Fruit fly (Drosophila melanogaster) whole organism, embryonic: ENCODE measurements around the gene CG12289.

Source experiments
- ATbp ChIP-seq: fragments of 200-800 bp; sonication (Bioruptor generic); optimal IDR thresholded peaks from 2 replicates; lab custom pipeline; 2017; ENCODE audit warnings: missing biosample characterization, mild to moderate bottlenecking, missing genetic modification characterization, missing genetic modification reagents
- Adf1 ChIP-seq: fragments of 200-800 bp; sonication (Bioruptor generic); IDR thresholded peaks from 2 replicates; pipeline ENCODE4 v1.3.6; 2022; ENCODE audit warnings: missing biosample characterization, missing genetic modification characterization
- Atf3 ChIP-seq: fragments of 200-800 bp; sonication (Bioruptor generic); optimal IDR thresholded peaks from 3 replicates; lab custom pipeline; 2016; ENCODE audit warnings: missing biosample characterization, missing genetic modification characterization
- CG10543 ChIP-seq: fragments of 200-800 bp; sonication (Bioruptor generic); optimal IDR thresholded peaks from 3 replicates; lab custom pipeline; 2017; ENCODE audit warnings: missing biosample characterization, mild to moderate bottlenecking, missing genetic modification characterization, moderate library complexity
- CG10959 ChIP-seq: fragments of 200-800 bp; sonication (Bioruptor generic); IDR thresholded peaks from 2 replicates; pipeline ENCODE4 v1.3.6; 2022; ENCODE audit warnings: missing biosample characterization, missing genetic modification characterization
- CG10979 ChIP-seq: fragments of 200-800 bp; sonication (Bioruptor generic); optimal IDR thresholded peaks from 2 replicates; lab custom pipeline; 2018; ENCODE audit warnings: missing biosample characterization, mild to moderate bottlenecking, missing genetic modification characterization, moderate library complexity
- CG11085 ChIP-seq: fragments of 200-800 bp; sonication (Bioruptor generic); IDR thresholded peaks from 2 replicates; pipeline ENCODE4 v1.3.6; 2022; ENCODE audit warnings: missing biosample characterization, missing genetic modification characterization
- CG12155 ChIP-seq: fragments of 200-800 bp; sonication (Bioruptor generic); optimal IDR thresholded peaks from 3 replicates; lab custom pipeline; 2016; ENCODE audit warnings: missing biosample characterization, missing genetic modification characterization
- CG12769 ChIP-seq: fragments of 200-800 bp; sonication (Bioruptor generic); optimal IDR thresholded peaks from 2 replicates; lab custom pipeline; 2019; ENCODE audit warnings: missing biosample characterization, mild to moderate bottlenecking, missing genetic modification characterization, moderate library complexity
- CG14667 ChIP-seq: fragments of 200-800 bp; sonication (Bioruptor generic); IDR thresholded peaks from 2 replicates; pipeline ENCODE4 v1.3.6; 2022; ENCODE audit warnings: missing biosample characterization, missing genetic modification characterization
- CG15011 ChIP-seq: fragments of 200-800 bp; sonication (Bioruptor generic); optimal IDR thresholded peaks from 3 replicates; lab custom pipeline; 2018; ENCODE audit warnings: missing biosample characterization, mild to moderate bottlenecking, missing genetic modification characterization
- CG16815 ChIP-seq: fragments of 200-800 bp; sonication (Bioruptor generic); optimal IDR thresholded peaks from 3 replicates; lab custom pipeline; 2017; ENCODE audit warnings: missing biosample characterization, mild to moderate bottlenecking, missing genetic modification characterization
- CG17186 ChIP-seq: fragments of 200-800 bp; sonication (Bioruptor generic); optimal IDR thresholded peaks from 3 replicates; lab custom pipeline; 2017; ENCODE audit warnings: missing biosample characterization, missing genetic modification reagents, missing genetic modification characterization
- CG2712 ChIP-seq: fragments of 200-800 bp; optimal IDR thresholded peaks from 3 replicates; lab custom pipeline; 2019; ENCODE audit warnings: missing biosample characterization, mild to moderate bottlenecking, missing genetic modification characterization, moderate library complexity
- CG2889 ChIP-seq: fragments of 200-800 bp; sonication (Bioruptor generic); IDR thresholded peaks from 3 replicates; pipeline ENCODE4 v1.3.6; 2022; ENCODE audit warnings: missing biosample characterization, missing genetic modification characterization
- CG30431 ChIP-seq: fragments of 200-800 bp; sonication (Bioruptor generic); optimal IDR thresholded peaks from 2 replicates; lab custom pipeline; 2017; ENCODE audit warnings: missing biosample characterization, missing genetic modification characterization
- CG42726 ChIP-seq: fragments of 200-800 bp; sonication (Bioruptor generic); IDR thresholded peaks from 2 replicates; pipeline ENCODE4 v1.3.6; 2022; ENCODE audit warnings: missing biosample characterization, missing genetic modification characterization; ENCODE audit not compliant: partially characterized antibody
- CG6654 ChIP-seq: fragments of 200-800 bp; sonication (Bioruptor generic); optimal IDR thresholded peaks from 2 replicates; lab custom pipeline; 2017; ENCODE audit warnings: missing biosample characterization, mild to moderate bottlenecking, missing genetic modification characterization
- CG6765 ChIP-seq: fragments of 200-800 bp; sonication (Bioruptor generic); optimal IDR thresholded peaks from 3 replicates; lab custom pipeline; 2017; ENCODE audit warnings: missing biosample characterization, mild to moderate bottlenecking, missing genetic modification characterization
- CG7271 ChIP-seq: fragments of 200-800 bp; sonication (Bioruptor generic); optimal IDR thresholded peaks from 2 replicates; lab custom pipeline; 2018; ENCODE audit warnings: missing biosample characterization, mild to moderate bottlenecking, missing genetic modification characterization, moderate library complexity
- CG9609 ChIP-seq: fragments of 200-800 bp; sonication (Bioruptor generic); optimal IDR thresholded peaks from 3 replicates; lab custom pipeline; 2016; ENCODE audit warnings: missing biosample characterization, missing genetic modification characterization
- CHES-1-like ChIP-seq: fragments of 200-800 bp; sonication (Bioruptor generic); optimal IDR thresholded peaks from 2 replicates; lab custom pipeline; 2016; ENCODE audit warnings: missing biosample characterization, missing genetic modification characterization
- Dbx ChIP-seq: fragments of 200-800 bp; sonication (Bioruptor generic); IDR thresholded peaks from 3 replicates; pipeline ENCODE4 v1.3.6; 2022; ENCODE audit warnings: missing biosample characterization, missing genetic modification characterization
- Dref ChIP-seq: fragments of 200-800 bp; sonication (Bioruptor generic); IDR thresholded peaks from 2 replicates; pipeline ENCODE4 v1.3.6; 2022; ENCODE audit warnings: missing biosample characterization, missing genetic modification characterization
- E2f2 ChIP-seq: fragments of 200-800 bp; sonication (Bioruptor generic); IDR thresholded peaks from 2 replicates; pipeline ENCODE4 v1.3.6; 2022; ENCODE audit warnings: missing biosample characterization, missing genetic modification characterization
- HmgD ChIP-seq: fragments of 200-800 bp; sonication (Bioruptor generic); optimal IDR thresholded peaks from 3 replicates; lab custom pipeline; 2016; ENCODE audit warnings: missing biosample characterization, missing genetic modification characterization
- MESR4 ChIP-seq: fragments of 200-800 bp; sonication (Bioruptor generic); optimal IDR thresholded peaks from 2 replicates; lab custom pipeline; 2018; ENCODE audit warnings: missing biosample characterization, mild to moderate bottlenecking, missing genetic modification characterization, moderate library complexity
- Med ChIP-seq: fragments of 200-800 bp; sonication (Bioruptor generic); peaks from one replicate; lab custom pipeline; 2016; ENCODE audit warnings: missing biosample characterization, missing genetic modification characterization, mild to moderate bottlenecking, inconsistent platforms, moderate library complexity
- Mes4 ChIP-seq: fragments of 200-800 bp; sonication (Bioruptor generic); optimal IDR thresholded peaks from 2 replicates; lab custom pipeline; 2016; ENCODE audit warnings: missing biosample characterization, missing genetic modification characterization
- Myb ChIP-seq: fragments of 200-800 bp; sonication (Bioruptor generic); optimal IDR thresholded peaks from 2 replicates; lab custom pipeline; 2016; ENCODE audit warnings: missing biosample characterization, missing genetic modification characterization
- Oli ChIP-seq: fragments of 200-800 bp; sonication (Bioruptor generic); optimal IDR thresholded peaks from 2 replicates; lab custom pipeline; 2018; ENCODE audit warnings: missing biosample characterization, mild to moderate bottlenecking, missing genetic modification characterization, moderate library complexity
- Side ChIP-seq: fragments of 200-800 bp; sonication (Bioruptor generic); optimal IDR thresholded peaks from 2 replicates; lab custom pipeline; 2016; ENCODE audit warnings: missing biosample characterization, missing genetic modification characterization
- Six4 ChIP-seq: fragments of 200-800 bp; sonication (Bioruptor generic); optimal IDR thresholded peaks from 2 replicates; lab custom pipeline; 2016; ENCODE audit warnings: missing biosample characterization, missing genetic modification characterization
- ac ChIP-seq: fragments of 200-800 bp; sonication (Bioruptor generic); optimal IDR thresholded peaks from 3 replicates; lab custom pipeline; 2017; ENCODE audit warnings: missing biosample characterization, mild to moderate bottlenecking, missing genetic modification characterization
- bcd ChIP-seq: fragments of 200-800 bp; sonication (Bioruptor generic); optimal IDR thresholded peaks from 2 replicates; lab custom pipeline; 2017; ENCODE audit warnings: missing biosample characterization, mild to moderate bottlenecking, missing genetic modification characterization
- bowl ChIP-seq: fragments of 200-800 bp; sonication (Bioruptor generic); IDR thresholded peaks from 2 replicates; pipeline ENCODE4 v1.3.6; 2022; ENCODE audit warnings: missing biosample characterization, missing genetic modification characterization
- da ChIP-seq: fragments of 200-800 bp; sonication (Bioruptor generic); optimal IDR thresholded peaks from 2 replicates; lab custom pipeline; 2016; ENCODE audit warnings: missing biosample characterization, missing genetic modification characterization
- dm ChIP-seq: fragments of 200-800 bp; sonication (Bioruptor generic); optimal IDR thresholded peaks from 3 replicates; lab custom pipeline; 2016; ENCODE audit warnings: missing biosample characterization, missing genetic modification characterization
- en ChIP-seq: fragments of 200-800 bp; sonication (Bioruptor generic); optimal IDR thresholded peaks from 2 replicates; lab custom pipeline; 2016; ENCODE audit warnings: missing biosample characterization, missing genetic modification characterization
- esg ChIP-seq: fragments of 200-800 bp; sonication (Bioruptor generic); conservative IDR thresholded peaks from 2 replicates; pipeline ENCODE4 v1.3.6; 2022; ENCODE audit warnings: missing biosample characterization, missing genetic modification characterization
- eve ChIP-seq, 2 experiments: fragments of >200 bp; optimal IDR thresholded peaks; 2 replicates each; lab custom pipeline; 2017; ENCODE audit warnings: missing biosample characterization in 2 of 2, missing genetic modification characterization in 2 of 2
- exex ChIP-seq: fragments of 200-800 bp; sonication (Bioruptor generic); optimal IDR thresholded peaks from 4 replicates; lab custom pipeline; 2018; ENCODE audit warnings: missing biosample characterization, mild to moderate bottlenecking, missing genetic modification characterization, moderate library complexity
- gsb ChIP-seq: fragments of 200-800 bp; sonication (Bioruptor generic); IDR thresholded peaks from 2 replicates; pipeline ENCODE4 v1.3.6; 2022; ENCODE audit warnings: missing biosample characterization, missing genetic modification characterization
- jing ChIP-seq: fragments of 200-800 bp; sonication (Bioruptor generic); optimal IDR thresholded peaks from 2 replicates; lab custom pipeline; 2018; ENCODE audit warnings: missing biosample characterization, mild to moderate bottlenecking, missing genetic modification characterization
- lilli ChIP-seq: fragments of 200-800 bp; sonication (Bioruptor generic); optimal IDR thresholded peaks from 3 replicates; lab custom pipeline; 2016; ENCODE audit warnings: missing biosample characterization, missing genetic modification characterization
- nau ChIP-seq: fragments of 200-800 bp; sonication (Bioruptor generic); optimal IDR thresholded peaks from 3 replicates; lab custom pipeline; 2017; ENCODE audit warnings: missing biosample characterization, mild to moderate bottlenecking, missing genetic modification characterization, missing genetic modification reagents
- nerfin-1 ChIP-seq: fragments of 200-800 bp; sonication (Bioruptor generic); optimal IDR thresholded peaks from 3 replicates; lab custom pipeline; 2019; ENCODE audit warnings: missing biosample characterization, mild to moderate bottlenecking, missing genetic modification characterization, moderate library complexity
- otp ChIP-seq: fragments of 200-800 bp; sonication (Bioruptor generic); IDR thresholded peaks from 3 replicates; pipeline ENCODE4, ENCODE4 v1.3.6; 2022; ENCODE audit warnings: missing biosample characterization, missing genetic modification characterization
- sens ChIP-seq: fragments of 200-800 bp; sonication (Bioruptor generic); peaks from one replicate; lab custom pipeline; 2016; ENCODE audit warnings: missing biosample characterization, missing genetic modification characterization
- shn ChIP-seq: fragments of 200-800 bp; sonication (Bioruptor generic); optimal IDR thresholded peaks from 3 replicates; lab custom pipeline; 2016; ENCODE audit warnings: missing biosample characterization, missing genetic modification characterization
- wdn ChIP-seq: fragments of 200-800 bp; sonication (Bioruptor generic); IDR thresholded peaks from 2 replicates; pipeline ENCODE4 v1.3.6; 2022; ENCODE audit warnings: missing biosample characterization, missing genetic modification characterization

CG12289 gene

dm6 chr3L:11487327-11487973 is 29.2 kb upstream of the CG12289 start, which contains the start of gene chrb (continued):
- TF ChIP-seq E2f2 (GFP tag; lab: Robert Waterston, UW), result peak; percentile 23; the same call in 1 of the 2 replicates
- TF ChIP-seq CG42726 (GFP tag; lab: Robert Waterston, UW), result peak; percentile 71
- TF ChIP-seq CG2712 (tag; lab: Kevin White, UChicago), result peak; percentile 56
- peak; percentile 40 for TF ChIP-seq Six4 (GFP tag; lab: Kevin White, UChicago)
- TF ChIP-seq CHES-1-like (GFP tag; lab: Kevin White, UChicago), result peak; percentile 73
- no peak for TF ChIP-seq eve (GFP tag; optimal IDR thresholded peaks at IDR 0.05; lab: Kevin White, UChicago)
- no peak for TF ChIP-seq CG14667 (GFP tag; lab: Robert Waterston, UW)
- TF ChIP-seq ac, result no peak
- TF ChIP-seq Dref (GFP tag; lab: Robert Waterston, UW), result no peak
- TF ChIP-seq otp (GFP tag; lab: Robert Waterston, UW), result peak; percentile 76; the same call in 2 of the 3 replicates
- TF ChIP-seq nau (GFP tag; lab: Kevin White, UChicago), result peak; percentile 42
- peak; percentile 3 for TF ChIP-seq bcd (GFP tag; lab: Kevin White, UChicago)
- TF ChIP-seq exex, result peak; percentile 31
- peak; percentile 56 for TF ChIP-seq ATbp (GFP tag; lab: Kevin White, UChicago)
- TF ChIP-seq CG7271, result no peak
- no peak for TF ChIP-seq Atf3 (GFP tag; lab: Kevin White, UChicago)
- peak; percentile 58 for TF ChIP-seq nerfin-1 (tag; lab: Kevin White, UChicago)
- TF ChIP-seq Med, result peak; percentile 95
- no peak for TF ChIP-seq CG6654
- peak; percentile 65; the same call in 2 of the 3 replicates for TF ChIP-seq Dbx (GFP tag; lab: Robert Waterston, UW)
- TF ChIP-seq CG11085 (GFP tag; lab: Robert Waterston, UW), result no peak
- TF ChIP-seq sens (GFP tag; lab: Kevin White, UChicago), result peak; percentile 92
- peak; percentile 19 for TF ChIP-seq da (GFP tag; lab: Kevin White, UChicago)
- TF ChIP-seq CG10979, result peak; percentile 47
- TF ChIP-seq CG10959, result no peak
- no peak for TF ChIP-seq CG17186 (GFP tag; lab: Kevin White, UChicago)
- TF ChIP-seq CG30431 (GFP tag; lab: Kevin White, UChicago), result no peak
- TF ChIP-seq Myb (GFP tag; lab: Kevin White, UChicago), result peak; percentile 21
- no peak for TF ChIP-seq en
- peak; percentile 36 for TF ChIP-seq Side (GFP tag; lab: Kevin White, UChicago)
- peak; percentile 30 for TF ChIP-seq shn
- TF ChIP-seq CG12769 (tag; lab: Kevin White, UChicago), result peak; percentile 80
- TF ChIP-seq jing, result no peak
- TF ChIP-seq CG12155 (GFP tag; lab: Kevin White, UChicago), result no peak
- TF ChIP-seq CG10543, result peak; percentile 74
- no peak for TF ChIP-seq CG15011 (GFP tag; lab: Kevin White, UChicago)
- no peak for TF ChIP-seq CG16815 (GFP tag; lab: Kevin White, UChicago)
- peak; percentile 26 for TF ChIP-seq Oli (tag; lab: Kevin White, UChicago)
- no peak for TF ChIP-seq gsb
- TF ChIP-seq HmgD (GFP tag; lab: Kevin White, UChicago), result peak; percentile 81
- TF ChIP-seq bowl, result no peak
- no peak for TF ChIP-seq esg (GFP tag; lab: Robert Waterston, UW)
- peak; percentile 69 for TF ChIP-seq lilli (GFP tag; lab: Kevin White, UChicago)
- TF ChIP-seq dm (GFP tag; lab: Kevin White, UChicago), result no peak
- peak; percentile 50 for TF ChIP-seq Mes4 (GFP tag; lab: Kevin White, UChicago)
- TF ChIP-seq Adf1, result peak; percentile 96
- TF ChIP-seq CG6765 (GFP tag; lab: Kevin White, UChicago), result peak; percentile 61
- 0 out of 2 replicates have a peak, but pooled peaks have one; percentile 17 for TF ChIP-seq wdn (GFP tag; lab: Robert Waterston, UW)
- no peak for TF ChIP-seq CG2889 (GFP tag; lab: Robert Waterston, UW)
- peak; percentile 2 for TF ChIP-seq MESR4 (GFP tag; lab: Kevin White, UChicago)
- peak; percentile 33 for TF ChIP-seq CG9609 (GFP tag; lab: Kevin White, UChicago)
